Worm (Caenorhabditis elegans) whole organism, L4 larva: Measurements from ENCODE around the gene Y53C12B.1.

Experiments
- F10B5.3 ChIP-seq: sonication (generic microtip); optimal IDR thresholded peaks from 2 replicates; lab custom pipeline; 2016; ENCODE audit warnings: mild to moderate bottlenecking, missing genetic modification characterization, missing compliant biosample characterization
- F26F4.8 ChIP-seq: fragments of 200-800 bp; sonication (Bioruptor generic); conservative IDR thresholded peaks from 2 replicates; pipeline ENCODE4 v1.3.6; 2022; ENCODE audit warnings: missing genetic modification characterization, missing compliant biosample characterization
- F44E2.7 ChIP-seq: fragments of 200-800 bp; sonication (Bioruptor generic); IDR thresholded peaks from 2 replicates; pipeline ENCODE4 v2.1.2; 2022; ENCODE audit warnings: missing genetic modification characterization, missing compliant biosample characterization
- F49E8.2 ChIP-seq: sonication (generic microtip); optimal IDR thresholded peaks from 2 replicates; lab custom pipeline; 2016; ENCODE audit warnings: missing compliant biosample characterization, mild to moderate bottlenecking, missing genetic modification characterization, borderline replicate concordance
- R02D3.7 ChIP-seq: fragments of 150-350 bp; sonication (generic microtip); optimal IDR thresholded peaks from 3 replicates; lab custom pipeline; 2014; ENCODE audit warnings: missing biosample characterization, missing genetic modification characterization
- T20F7.1 ChIP-seq: fragments of 200-800 bp; sonication (Bioruptor generic); optimal IDR thresholded peaks from 2 replicates; lab custom pipeline; 2018; ENCODE audit warnings: mild to moderate bottlenecking, missing genetic modification characterization, missing compliant biosample characterization
- T26A8.4 ChIP-seq: fragments of 200-800 bp; sonication (Bioruptor generic); IDR thresholded peaks from 2 replicates; pipeline ENCODE4 v1.3.6; 2022; ENCODE audit warnings: missing genetic modification characterization, missing compliant biosample characterization
- Y105C5A.15 ChIP-seq: fragments of 200-800 bp; sonication (Bioruptor generic); IDR thresholded peaks from 2 replicates; pipeline ENCODE4 v1.3.6; 2022; ENCODE audit warnings: missing genetic modification characterization, missing compliant biosample characterization
- ZK546.5 ChIP-seq, 2 experiments: sonication (generic microtip); optimal IDR thresholded peaks; 2 replicates each; lab custom pipeline; 2017; ENCODE audit warnings: missing biosample characterization in 2 of 2, missing genetic modification characterization in 2 of 2
- aha-1 ChIP-seq: fragments of 150-350 bp; peaks from one replicate; lab custom pipeline; 2014; ENCODE audit warnings: missing biosample characterization, missing genetic modification characterization
- ama-1 ChIP-seq: fragments of 150-350 bp; optimal IDR thresholded peaks from 2 replicates; lab custom pipeline; 2014; ENCODE audit warnings: inconsistent platforms, mixed read lengths
- attf-4 ChIP-seq: sonication (generic microtip); optimal IDR thresholded peaks from 3 replicates; lab custom pipeline; 2017; ENCODE audit warnings: missing biosample characterization, missing genetic modification characterization
- ceh-28 ChIP-seq: fragments of 150-350 bp; optimal IDR thresholded peaks from 2 replicates; lab custom pipeline; 2014; ENCODE audit warnings: missing biosample characterization, missing genetic modification reagents, missing genetic modification characterization
- ceh-32 ChIP-seq: sonication (generic microtip); optimal IDR thresholded peaks from 2 replicates; lab custom pipeline; 2016; ENCODE audit warnings: mild to moderate bottlenecking, missing genetic modification characterization, missing compliant biosample characterization; ENCODE audit not compliant: poor library complexity
- ceh-62 ChIP-seq: sonication (generic microtip); optimal IDR thresholded peaks from 2 replicates; lab custom pipeline; 2017; ENCODE audit warnings: missing biosample characterization, missing genetic modification characterization
- ceh-82 ChIP-seq: sonication (generic microtip); optimal IDR thresholded peaks from 2 replicates; lab custom pipeline; 2017; ENCODE audit warnings: missing biosample characterization, missing genetic modification characterization
- ces-1 ChIP-seq: fragments of 150-350 bp; sonication (generic microtip); optimal IDR thresholded peaks from 4 replicates; lab custom pipeline; 2014; ENCODE audit warnings: missing biosample characterization, missing genetic modification reagents, missing genetic modification characterization
- ctbp-1 ChIP-seq: fragments of 200-800 bp; sonication (Bioruptor generic); IDR thresholded peaks from 2 replicates; pipeline ENCODE4 v1.3.6; 2022; ENCODE audit warnings: missing genetic modification reagents, missing genetic modification characterization, missing compliant biosample characterization
- daf-12 ChIP-seq: fragments of 150-350 bp; optimal IDR thresholded peaks from 2 replicates; lab custom pipeline; 2014; ENCODE audit warnings: missing biosample characterization, missing genetic modification reagents, missing genetic modification characterization
- daf-16 ChIP-seq, 3 experiments: sonication (generic microtip); optimal IDR thresholded peaks; 2 replicates each; lab custom pipeline; 2016 to 2017; ENCODE audit warnings: missing genetic modification characterization in 3 of 3, missing genetic modification reagents in 3 of 3, mild to moderate bottlenecking in 2 of 3, missing compliant biosample characterization in 2 of 3, missing biosample characterization in 1 of 3, moderate library complexity in 1 of 3
- daf-8 ChIP-seq: fragments of 200-800 bp; sonication (Bioruptor generic); IDR thresholded peaks from 2 replicates; pipeline ENCODE4 v1.3.6; 2022; ENCODE audit warnings: missing genetic modification characterization, missing compliant biosample characterization
- dmd-6 ChIP-seq: fragments of 200-800 bp; sonication (Bioruptor generic); IDR thresholded peaks from 2 replicates; pipeline ENCODE4 v1.3.6; 2022; ENCODE audit warnings: missing genetic modification reagents, missing genetic modification characterization, missing compliant biosample characterization
- dmd-9 ChIP-seq: fragments of 200-800 bp; sonication (Bioruptor generic); IDR thresholded peaks from 2 replicates; pipeline ENCODE4 v1.3.6; 2022; ENCODE audit warnings: missing genetic modification reagents, missing genetic modification characterization, missing compliant biosample characterization
- dpl-1 ChIP-seq: fragments of 150-350 bp; optimal IDR thresholded peaks from 2 replicates; lab custom pipeline; 2014; ENCODE audit warnings: missing biosample characterization, missing genetic modification reagents, missing genetic modification characterization
- duxl-1 ChIP-seq: sonication (generic microtip); optimal IDR thresholded peaks from 2 replicates; lab custom pipeline; 2016; ENCODE audit warnings: mild to moderate bottlenecking, missing genetic modification characterization, moderate library complexity, missing compliant biosample characterization; ENCODE audit not compliant: poor library complexity
- fkh-10 ChIP-seq: fragments of 150-350 bp; optimal IDR thresholded peaks from 2 replicates; lab custom pipeline; 2014; ENCODE audit warnings: missing biosample characterization, missing genetic modification reagents, missing genetic modification characterization
- hlh-11 ChIP-seq: fragments of 200-800 bp; sonication (Bioruptor generic); optimal IDR thresholded peaks from 2 replicates; lab custom pipeline; 2018; ENCODE audit warnings: mild to moderate bottlenecking, missing genetic modification characterization, missing compliant biosample characterization
- hmg-1.1 ChIP-seq: fragments of 200-800 bp; sonication (Bioruptor generic); IDR thresholded peaks from 2 replicates; pipeline ENCODE4 v1.3.6; 2022; ENCODE audit warnings: missing genetic modification reagents, missing genetic modification characterization, missing compliant biosample characterization
- lin-1 ChIP-seq: fragments of 200-800 bp; sonication (Bioruptor generic); IDR thresholded peaks from 2 replicates; pipeline ENCODE4 v1.3.6; 2022; ENCODE audit warnings: missing genetic modification reagents, missing genetic modification characterization, missing compliant biosample characterization
- lsy-2 ChIP-seq, 2 experiments: fragments of 150-350 bp in 1 of 2; sonication (generic microtip) in 1 of 2; optimal IDR thresholded peaks; 2 replicates each; lab custom pipeline; 2014 to 2017; ENCODE audit warnings: missing biosample characterization in 2 of 2, missing genetic modification characterization in 2 of 2
- mdl-1 ChIP-seq, 2 experiments: fragments of 150-350 bp in 1 of 2; sonication (generic microtip) in 1 of 2; optimal IDR thresholded peaks; 2 replicates each; lab custom pipeline; 2014 to 2017; ENCODE audit warnings: missing biosample characterization in 2 of 2, missing genetic modification characterization in 2 of 2
- nhr-10 ChIP-seq: fragments of 150-350 bp; optimal IDR thresholded peaks from 2 replicates; lab custom pipeline; 2014; ENCODE audit warnings: missing biosample characterization, missing genetic modification characterization
- nhr-102 ChIP-seq: sonication (generic microtip); optimal IDR thresholded peaks from 2 replicates; lab custom pipeline; 2016; ENCODE audit warnings: mild to moderate bottlenecking, missing genetic modification characterization, moderate library complexity, missing compliant biosample characterization
- nhr-111 ChIP-seq: fragments of 200-800 bp; sonication (Bioruptor generic); optimal IDR thresholded peaks from 2 replicates; lab custom pipeline; 2018; ENCODE audit warnings: mild to moderate bottlenecking, missing genetic modification characterization, missing compliant biosample characterization
- nhr-25 ChIP-seq: sonication (generic microtip); optimal IDR thresholded peaks from 2 replicates; lab custom pipeline; 2017; ENCODE audit warnings: missing genetic modification characterization, mild to moderate bottlenecking, missing compliant biosample characterization, antibody characterized with exemption, moderate library complexity, borderline replicate concordance; ENCODE audit not compliant: insufficient read depth
- nhr-42 ChIP-seq: fragments of 200-800 bp; sonication (Bioruptor generic); IDR thresholded peaks from 2 replicates; pipeline ENCODE4 v1.3.6; 2022; ENCODE audit warnings: missing genetic modification characterization, missing compliant biosample characterization
- nhr-6 ChIP-seq: fragments of 150-350 bp; optimal IDR thresholded peaks from 2 replicates; lab custom pipeline; 2014; ENCODE audit warnings: missing biosample characterization, missing genetic modification characterization
- php-3 ChIP-seq: fragments of 200-800 bp; sonication (Bioruptor generic); IDR thresholded peaks from 2 replicates; pipeline ENCODE4 v1.3.6; 2022; ENCODE audit warnings: missing genetic modification reagents, missing genetic modification characterization, missing compliant biosample characterization
- saeg-2 ChIP-seq: fragments of 200-800 bp; sonication (Bioruptor generic); IDR thresholded peaks from 2 replicates; pipeline ENCODE4 v1.3.6; 2022; ENCODE audit warnings: missing genetic modification reagents, missing genetic modification characterization, missing compliant biosample characterization
- set-16 ChIP-seq: fragments of 200-800 bp; sonication (Bioruptor generic); IDR thresholded peaks from 2 replicates; pipeline ENCODE4 v1.3.6; 2022; ENCODE audit warnings: missing genetic modification reagents, missing genetic modification characterization, missing compliant biosample characterization
- skn-1 ChIP-seq: fragments of 150-350 bp; optimal IDR thresholded peaks from 2 replicates; lab custom pipeline; 2014; ENCODE audit warnings: missing biosample characterization, missing genetic modification characterization
- snpc-1.2 ChIP-seq: fragments of 200-800 bp; sonication (Bioruptor generic); IDR thresholded peaks from 2 replicates; pipeline ENCODE4 v1.3.6; 2022; ENCODE audit warnings: missing genetic modification reagents, missing genetic modification characterization, missing compliant biosample characterization
- snpc-4 ChIP-seq: fragments of 150-350 bp; optimal IDR thresholded peaks from 2 replicates; lab custom pipeline; 2014; ENCODE audit warnings: missing biosample characterization, missing genetic modification characterization
- tag-97 ChIP-seq: fragments of 200-800 bp; sonication (Bioruptor generic); IDR thresholded peaks from 2 replicates; pipeline ENCODE4 v1.3.6; 2022; ENCODE audit warnings: missing genetic modification characterization, missing compliant biosample characterization
- tra-1 ChIP-seq: fragments of 200-800 bp; sonication (Bioruptor generic); IDR thresholded peaks from 2 replicates; pipeline ENCODE4 v1.3.6; 2022; ENCODE audit warnings: missing genetic modification reagents, missing genetic modification characterization, missing compliant biosample characterization
- unc-39 ChIP-seq: sonication (generic microtip); optimal IDR thresholded peaks from 2 replicates; lab custom pipeline; 2017; ENCODE audit warnings: missing biosample characterization, missing genetic modification characterization
- vab-7 ChIP-seq: fragments of 200-800 bp; sonication (Bioruptor generic); IDR thresholded peaks from 2 replicates; pipeline ENCODE4 v1.3.6; 2022; ENCODE audit warnings: missing genetic modification reagents, missing genetic modification characterization, missing compliant biosample characterization
- zfp-2 ChIP-seq: sonication (generic microtip); optimal IDR thresholded peaks from 2 replicates; lab custom pipeline; 2016; ENCODE audit warnings: mild to moderate bottlenecking, missing genetic modification characterization, missing compliant biosample characterization
- zip-2 ChIP-seq: fragments of 150-350 bp; optimal IDR thresholded peaks from 2 replicates; lab custom pipeline; 2014; ENCODE audit warnings: missing biosample characterization, missing genetic modification characterization
- ztf-11 ChIP-seq: fragments of 150-350 bp; optimal IDR thresholded peaks from 2 replicates; lab custom pipeline; 2014; ENCODE audit warnings: missing biosample characterization, missing genetic modification characterization

Gene Y53C12B.1

ce11 chrII:9740552-9740951 lies 5.3 kb downstream of the Y53C12B.1 start (continued):
- no peak for TF ChIP-seq ceh-62
- TF ChIP-seq R02D3.7: no peak
- TF ChIP-seq daf-12 (tag; lab: Kevin White, UChicago): no peak
- TF ChIP-seq php-3 (GFP tag; lab: Robert Waterston, UW): no peak
- no peak for TF ChIP-seq ZK546.5 (tag; optimal IDR thresholded peaks at IDR 0.05; lab: Kevin White, UChicago)
- TF ChIP-seq unc-39 (tag; lab: Kevin White, UChicago): no peak
- peak; percentile 68 for TF ChIP-seq aha-1
- peak; percentile 80 for TF ChIP-seq hlh-11
- TF ChIP-seq attf-4 (tag; lab: Kevin White, UChicago): no peak
- no peak for TF ChIP-seq daf-8
- TF ChIP-seq hmg-1.1 (GFP tag; lab: Robert Waterston, UW): 0 out of 2 replicates have a peak, but pooled peaks have one; percentile 21
- TF ChIP-seq daf-16 (GFP tag; optimal IDR thresholded peaks at IDR 0.05; lab: Kevin White, UChicago): peak in 1 of 2 experiments; percentile 24
- TF ChIP-seq daf-16 (tag; optimal IDR thresholded peaks at IDR 0.05; lab: Kevin White, UChicago): peak; percentile 87
- no peak for TF ChIP-seq nhr-6
- TF ChIP-seq tag-97: no peak

ce11 chrII:9738820-9739219 lies 7.1 kb downstream of the Y53C12B.1 start:
- TF ChIP-seq nhr-6: peak; percentile 25
- TF ChIP-seq ceh-28 (tag; lab: Kevin White, UChicago): no peak
- TF ChIP-seq nhr-42 (GFP tag; lab: Robert Waterston, UW): 0 out of 2 replicates have a peak, but pooled peaks have one; percentile 45
- no peak for TF ChIP-seq F44E2.7 (GFP tag; lab: Robert Waterston, UW)
- TF ChIP-seq ztf-11 (tag; lab: Kevin White, UChicago): no peak
- TF ChIP-seq hlh-11: peak; percentile 90
- TF ChIP-seq nhr-102 (tag; lab: Kevin White, UChicago): peak; percentile 63
- TF ChIP-seq T26A8.4 (GFP tag; lab: Robert Waterston, UW): peak; percentile 62
- no peak for TF ChIP-seq F26F4.8 (GFP tag; lab: Robert Waterston, UW)
- TF ChIP-seq aha-1: peak; percentile 90
- TF ChIP-seq ama-1 (lab: Kevin White, UChicago): peak; percentile 65
- TF ChIP-seq ceh-32 (tag; lab: Kevin White, UChicago): no peak
- no peak for TF ChIP-seq F10B5.3
- TF ChIP-seq php-3 (GFP tag; lab: Robert Waterston, UW): peak; percentile 92
- TF ChIP-seq lsy-2 (tag; optimal IDR thresholded peaks at IDR 0.05; lab: Kevin White, UChicago): peak; percentile 26 to 57
- no peak for TF ChIP-seq nhr-111 (GFP tag; lab: Kevin White, UChicago)
- TF ChIP-seq vab-7 (GFP tag; lab: Robert Waterston, UW): no peak
- no peak for TF ChIP-seq fkh-10 (GFP tag; lab: Kevin White, UChicago)
- no peak for TF ChIP-seq nhr-25 (tag; lab: Kevin White, UChicago)
- peak; percentile 37; the same call in 1 of the 2 replicates for TF ChIP-seq set-16
- peak; percentile 53; the same call in 1 of the 2 replicates for TF ChIP-seq Y105C5A.15 (GFP tag; lab: Robert Waterston, UW)
- TF ChIP-seq lin-1 (GFP tag; lab: Robert Waterston, UW): peak; percentile 83; the same call in 1 of the 2 replicates
- no peak for TF ChIP-seq snpc-4 (tag; lab: Kevin White, UChicago)
- no peak for TF ChIP-seq dpl-1 (GFP tag; lab: Kevin White, UChicago)
- no peak for TF ChIP-seq duxl-1
- TF ChIP-seq dmd-9: no peak
- 0 out of 2 replicates have a peak, but pooled peaks have one; percentile 15 for TF ChIP-seq saeg-2 (GFP tag; lab: Robert Waterston, UW)
- TF ChIP-seq ceh-82: no peak
- TF ChIP-seq T20F7.1 (GFP tag; lab: Kevin White, UChicago): no peak
- no peak for TF ChIP-seq skn-1 (tag; lab: Kevin White, UChicago)
- peak; percentile 91 for TF ChIP-seq dmd-6 (GFP tag; lab: Robert Waterston, UW)
- TF ChIP-seq tra-1 (GFP tag; lab: Robert Waterston, UW): peak; percentile 90
- TF ChIP-seq hmg-1.1 (GFP tag; lab: Robert Waterston, UW): no peak
- no peak for TF ChIP-seq ctbp-1 (GFP tag; lab: Robert Waterston, UW)
- TF ChIP-seq F49E8.2 (tag; lab: Kevin White, UChicago): no peak
- no peak for TF ChIP-seq ces-1 (GFP tag; lab: Kevin White, UChicago)
- TF ChIP-seq zfp-2 (tag; lab: Kevin White, UChicago): no peak
- peak in 1 of 2 experiments; percentile 70 for TF ChIP-seq mdl-1 (tag; optimal IDR thresholded peaks at IDR 0.05; lab: Kevin White, UChicago)
- TF ChIP-seq nhr-10 (tag; lab: Kevin White, UChicago): no peak
- TF ChIP-seq zip-2 (tag; lab: Kevin White, UChicago): no peak
- TF ChIP-seq snpc-1.2 (GFP tag; lab: Robert Waterston, UW): 0 out of 2 replicates have a peak, but pooled peaks have one; percentile 13
